Fruit fly (Drosophila melanogaster): Measurements from ENCODE around the gene CG7101.

DNA sequence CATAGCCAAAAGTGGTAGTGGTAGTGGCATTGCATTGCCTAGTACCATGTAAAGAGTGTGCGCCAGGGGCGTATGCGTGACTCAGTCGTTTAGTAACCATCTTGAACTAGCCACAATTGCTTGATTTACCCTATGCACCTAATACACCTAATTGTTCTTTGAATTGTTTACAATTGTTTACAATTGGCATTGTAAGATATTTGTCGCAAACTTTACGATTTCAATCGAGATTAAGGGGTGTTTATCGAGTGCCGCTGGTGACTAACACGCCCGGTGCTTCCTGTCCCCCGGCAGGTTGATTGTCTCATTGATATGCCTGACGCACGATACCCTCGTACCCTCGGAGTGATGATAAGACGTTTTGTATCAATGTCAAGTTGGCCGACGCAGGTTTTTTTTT, 6.7 kb downstream of the CG7101 start:
- TF ChIP-seq gl (tag; optimal IDR thresholded peaks at IDR 0.05) (no peak), Snoo (tag; optimal IDR thresholded peaks at IDR 0.05) (no peak), EcR (GFP tag; optimal IDR thresholded peaks at IDR 0.05) (no peak), CG15710 (tag; optimal IDR thresholded peaks at IDR 0.05) (peak; percentile 42)
